Worm (Caenorhabditis elegans): Measurements from ENCODE around the gene nrx-1.

- TF ChIP-seq ztf-11 (tag; optimal IDR thresholded peaks at IDR 0.05) = no peak
- peak; percentile 39 for TF ChIP-seq lin-39 (tag; optimal IDR thresholded peaks at IDR 0.05)
- TF ChIP-seq unc-39 (tag; optimal IDR thresholded peaks at IDR 0.05) = no peak
- no peak for TF ChIP-seq fkh-10 (GFP tag; optimal IDR thresholded peaks at IDR 0.05)
- no peak for TF ChIP-seq ceh-28 (tag; optimal IDR thresholded peaks at IDR 0.05)
- no peak for TF ChIP-seq egl-27 (tag; optimal IDR thresholded peaks at IDR 0.05)
- TF ChIP-seq elt-3 (tag; optimal IDR thresholded peaks at IDR 0.05) = no peak
- TF ChIP-seq ceh-82 (tag; optimal IDR thresholded peaks at IDR 0.05) = no peak
- no peak for TF ChIP-seq nhr-12 (tag; optimal IDR thresholded peaks at IDR 0.05)
- no peak for TF ChIP-seq mdl-1 (tag; optimal IDR thresholded peaks at IDR 0.05)
- TF ChIP-seq elt-2 (tag; optimal IDR thresholded peaks at IDR 0.05) = no peak
- no peak for TF ChIP-seq nhr-25 (tag; optimal IDR thresholded peaks at IDR 0.05)
- TF ChIP-seq pqm-1 (tag; optimal IDR thresholded peaks at IDR 0.05) = no peak
Observed at ce11 chrV:10838204-10838603, 13.4 kb downstream of the nrx-1 start.
